Fruit fly (Drosophila melanogaster): ENCODE results near the gene Atxn7.
A peak's percentile ranks its signal among the peaks of the same experiment; 100 is the strongest.

Gene Atxn7

DNA sequence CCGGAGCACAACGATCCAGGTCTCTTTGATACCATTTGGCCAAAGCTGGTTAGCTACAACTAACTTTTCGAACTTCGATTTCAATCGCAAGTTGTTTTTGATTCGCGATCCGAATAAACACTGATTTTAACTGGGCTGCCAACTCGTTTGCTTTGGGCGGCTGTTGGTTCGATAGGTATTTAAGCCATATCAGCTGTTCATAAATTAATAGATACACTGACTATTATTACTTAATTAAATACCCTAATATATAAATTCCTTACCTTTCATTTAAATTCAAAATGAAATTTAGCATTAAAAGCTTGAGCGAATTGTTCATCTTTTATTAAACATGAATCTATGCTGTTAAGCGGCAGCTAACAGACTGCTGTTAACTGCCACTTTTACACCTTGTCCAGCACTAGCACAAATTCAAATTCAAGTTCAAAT, 18.4 kb upstream of the Atxn7 start, which contains the start of gene CG9967 (continued):
- no peak for TF ChIP-seq psq (GFP tag; optimal IDR thresholded peaks at IDR 0.05)
- no peak for TF ChIP-seq ftz-f1 (GFP tag; optimal IDR thresholded peaks at IDR 0.05)
- no peak for TF ChIP-seq bigmax (GFP tag; optimal IDR thresholded peaks at IDR 0.05)
- TF ChIP-seq kni (GFP tag; optimal IDR thresholded peaks at IDR 0.05) = no peak
- TF ChIP-seq CrebB (tag; optimal IDR thresholded peaks at IDR 0.05) = no peak
- no peak for TF ChIP-seq CG3163 (GFP tag; optimal IDR thresholded peaks at IDR 0.05)
- no peak for TF ChIP-seq Jarid2 (GFP tag; optimal IDR thresholded peaks at IDR 0.05)
- no peak for TF ChIP-seq ttk (GFP tag; IDR thresholded peaks at IDR 0.05)
- no peak for TF ChIP-seq CG15269 (tag; optimal IDR thresholded peaks at IDR 0.05)
- no peak for TF ChIP-seq CG10431 (GFP tag; optimal IDR thresholded peaks at IDR 0.05)
- TF ChIP-seq gcm2 (GFP tag; optimal IDR thresholded peaks at IDR 0.05) = no peak
- no peak for TF ChIP-seq vvl (GFP tag; IDR thresholded peaks at IDR 0.05)
- TF ChIP-seq Chrac-16 (GFP tag; optimal IDR thresholded peaks at IDR 0.05) = peak; percentile 1
- TF ChIP-seq CG1602 (GFP tag; optimal IDR thresholded peaks at IDR 0.05) = no peak
- peak; percentile 20 for TF ChIP-seq Deaf1 (tag; optimal IDR thresholded peaks at IDR 0.05)
- TF ChIP-seq bcd (GFP tag; optimal IDR thresholded peaks at IDR 0.05) = no peak
- no peak for TF ChIP-seq CG31441 (GFP tag; IDR thresholded peaks at IDR 0.05)
- no peak for TF ChIP-seq dysf (GFP tag; IDR thresholded peaks at IDR 0.05)
- no peak for TF ChIP-seq CG6765 (GFP tag; optimal IDR thresholded peaks at IDR 0.05)
- TF ChIP-seq D19B (GFP tag; optimal IDR thresholded peaks at IDR 0.05) = no peak
- no peak for TF ChIP-seq Aef1 (GFP tag; IDR thresholded peaks at IDR 0.05)
- TF ChIP-seq Dek (tag; optimal IDR thresholded peaks at IDR 0.05) = no peak
- TF ChIP-seq stwl (tag; optimal IDR thresholded peaks at IDR 0.05) = peak; percentile 84
- no peak for TF ChIP-seq ind (GFP tag; optimal IDR thresholded peaks at IDR 0.05)
- TF ChIP-seq sna (GFP tag; IDR thresholded peaks at IDR 0.05; ENCODE audit: partially characterized antibody) = no peak
- TF ChIP-seq CG32532 (GFP tag; IDR thresholded peaks at IDR 0.05) = no peak
- TF ChIP-seq CG18011 (GFP tag; optimal IDR thresholded peaks at IDR 0.05) = no peak
- TF ChIP-seq CG17612 (GFP tag; IDR thresholded peaks at IDR 0.05) = no peak
- no peak for TF ChIP-seq Meics (GFP tag; optimal IDR thresholded peaks at IDR 0.05)
- no peak for TF ChIP-seq tx (GFP tag; optimal IDR thresholded peaks at IDR 0.05)
- TF ChIP-seq Optix (GFP tag; IDR thresholded peaks at IDR 0.05) = no peak
- no peak for TF ChIP-seq CkIIα-i1 (GFP tag; IDR thresholded peaks at IDR 0.05)
- TF ChIP-seq Mes4 (GFP tag; optimal IDR thresholded peaks at IDR 0.05) = no peak
- TF ChIP-seq Fer1 (GFP tag; optimal IDR thresholded peaks at IDR 0.05) = peak; percentile 31
- no peak for TF ChIP-seq yki (optimal IDR thresholded peaks at IDR 0.05)
- TF ChIP-seq Xrp1 (GFP tag; IDR thresholded peaks at IDR 0.05) = no peak
- TF ChIP-seq NC2β (GFP tag; optimal IDR thresholded peaks at IDR 0.05) = no peak
- TF ChIP-seq caup (GFP tag; optimal IDR thresholded peaks at IDR 0.05; ENCODE audit: severe bottlenecking) = no peak
- no peak for TF ChIP-seq CG11695 (GFP tag; IDR thresholded peaks at IDR 0.05)
- TF ChIP-seq Med (GFP tag) = peak; percentile 73
- TF ChIP-seq crc (GFP tag; optimal IDR thresholded peaks at IDR 0.05) = no peak
- no peak for TF ChIP-seq Pdp1 (GFP tag; optimal IDR thresholded peaks at IDR 0.05)
- peak; percentile 59 for TF ChIP-seq row (GFP tag; IDR thresholded peaks at IDR 0.05)
- TF ChIP-seq CG10366 (GFP tag; IDR thresholded peaks at IDR 0.05) = no peak
- no peak for TF ChIP-seq emc (GFP tag; optimal IDR thresholded peaks at IDR 0.05)
- TF ChIP-seq org-1 (GFP tag; optimal IDR thresholded peaks at IDR 0.05) = no peak
- no peak for TF ChIP-seq Neu2 (GFP tag; optimal IDR thresholded peaks at IDR 0.05; ENCODE audit: borderline replicate concordance)
- TF ChIP-seq CG18599 (GFP tag; optimal IDR thresholded peaks at IDR 0.05) = no peak
- TF ChIP-seq CG8924 (tag; optimal IDR thresholded peaks at IDR 0.05) = no peak
- peak; percentile 31 for TF ChIP-seq CG2712 (tag; optimal IDR thresholded peaks at IDR 0.05)
- no peak for TF ChIP-seq lab (GFP tag; optimal IDR thresholded peaks at IDR 0.05)
- TF ChIP-seq onecut (GFP tag; IDR thresholded peaks at IDR 0.05) = no peak

All from whole organism, embryonic.